Worm (Caenorhabditis elegans): Measurements from ENCODE around the gene C09E8.1.
A peak's percentile ranks its signal among the peaks of the same experiment; 100 is the strongest.

C09E8.1 gene

ce11 chrII:581983-582382 lies 25.7 kb downstream of the C09E8.1 start (continued):
- no peak for TF ChIP-seq Y67H2A.10 (GFP tag; conservative IDR thresholded peaks at IDR 0.05)
- TF ChIP-seq ztf-18 (tag; optimal IDR thresholded peaks at IDR 0.05): no peak
- TF ChIP-seq repo-1 (tag; optimal IDR thresholded peaks at IDR 0.05): no peak
- 0 out of 2 replicates have a peak, but pooled peaks have one; percentile 57 for TF ChIP-seq F39B2.1 (GFP tag; IDR thresholded peaks at IDR 0.05)
- peak; percentile 42 for TF ChIP-seq tlf-1 (GFP tag; optimal IDR thresholded peaks at IDR 0.05)
- peak; percentile 1 for TF ChIP-seq lsl-1 (GFP tag; optimal IDR thresholded peaks at IDR 0.05)
- no peak for TF ChIP-seq bed-2 (GFP tag; IDR thresholded peaks at IDR 0.05)
- TF ChIP-seq bed-1 (GFP tag; IDR thresholded peaks at IDR 0.05): no peak
- TF ChIP-seq F57A8.1 (GFP tag; optimal IDR thresholded peaks at IDR 0.05): no peak
- no peak for TF ChIP-seq snpc-4 (GFP tag; optimal IDR thresholded peaks at IDR 0.05)
- TF ChIP-seq snpc-4 (tag; optimal IDR thresholded peaks at IDR 0.05): peak in 1 of 4 experiments; percentile 23
- no peak for TF ChIP-seq sea-2 (GFP tag; IDR thresholded peaks at IDR 0.05)
- TF ChIP-seq ceh-91 (GFP tag; IDR thresholded peaks at IDR 0.05): no peak
- TF ChIP-seq attf-3 (GFP tag; conservative IDR thresholded peaks at IDR 0.05): no peak
- 0 out of 2 replicates have a peak, but pooled peaks have one; percentile 20 for TF ChIP-seq hmg-1.2 (GFP tag; IDR thresholded peaks at IDR 0.05)
- TF ChIP-seq nhr-80 (tag; optimal IDR thresholded peaks at IDR 0.05): no peak
- TF ChIP-seq zim-3 (tag; optimal IDR thresholded peaks at IDR 0.05): no peak
- TF ChIP-seq nfyb-1 (GFP tag; IDR thresholded peaks at IDR 0.05): no peak
- no peak for TF ChIP-seq rec-8 (tag; optimal IDR thresholded peaks at IDR 0.05)
- TF ChIP-seq ztf-6 (GFP tag; IDR thresholded peaks at IDR 0.05): no peak
- TF ChIP-seq snpc-1.3 (tag; optimal IDR thresholded peaks at IDR 0.05; ENCODE audit: insufficient read depth): no peak
- TF ChIP-seq C17E4.6 (GFP tag; IDR thresholded peaks at IDR 0.05): no peak
- no peak for TF ChIP-seq efl-1 (GFP tag; optimal IDR thresholded peaks at IDR 0.05)
- no peak for TF ChIP-seq akir-1 (GFP tag; optimal IDR thresholded peaks at IDR 0.05)
- no peak for TF ChIP-seq cebp-1 (GFP tag; IDR thresholded peaks at IDR 0.05)
- no peak for TF ChIP-seq cebp-1 (tag; optimal IDR thresholded peaks at IDR 0.05)
- no peak for TF ChIP-seq let-526 (GFP tag; IDR thresholded peaks at IDR 0.05)
- TF ChIP-seq egrh-3 (GFP tag; IDR thresholded peaks at IDR 0.05): no peak
- no peak for TF ChIP-seq snpc-1.1 (tag; optimal IDR thresholded peaks at IDR 0.05; ENCODE audit: insufficient read depth)
- TF ChIP-seq dox-1 (GFP tag; IDR thresholded peaks at IDR 0.05): no peak
- no peak for TF ChIP-seq K12H6.12 (tag; optimal IDR thresholded peaks at IDR 0.05)
- no peak for TF ChIP-seq hmg-20 (GFP tag; IDR thresholded peaks at IDR 0.05)
- no peak for TF ChIP-seq Y53F4B.3 (GFP tag; IDR thresholded peaks at IDR 0.05)
- TF ChIP-seq B0019.2 (GFP tag; conservative IDR thresholded peaks at IDR 0.05): no peak
- TF ChIP-seq ceh-58 (GFP tag; IDR thresholded peaks at IDR 0.05): no peak
- TF ChIP-seq nhr-90 (tag; optimal IDR thresholded peaks at IDR 0.05): no peak
- no peak for TF ChIP-seq lag-1 (GFP tag; IDR thresholded peaks at IDR 0.05)
- TF ChIP-seq Y53G8AR.9 (GFP tag; conservative IDR thresholded peaks at IDR 0.05): 0 out of 2 replicates have a peak, but pooled peaks have one; percentile 51
- TF ChIP-seq lin-35 (GFP tag; optimal IDR thresholded peaks at IDR 0.05): no peak
- TF ChIP-seq rpc-1 (optimal IDR thresholded peaks at IDR 0.05): no peak
- TF ChIP-seq rpc-1 (tag; optimal IDR thresholded peaks at IDR 0.05): no peak
- TF ChIP-seq xnd-1 (tag; optimal IDR thresholded peaks at IDR 0.05): peak; percentile 9
- no peak for TF ChIP-seq ztf-26 (tag; optimal IDR thresholded peaks at IDR 0.05)
- peak; percentile 59 for TF ChIP-seq F52B5.7 (tag; optimal IDR thresholded peaks at IDR 0.05)
- 0 out of 2 replicates have a peak, but pooled peaks have one; percentile 8 for TF ChIP-seq ztf-25 (GFP tag; IDR thresholded peaks at IDR 0.05)
- TF ChIP-seq tbp1 (GFP tag; optimal IDR thresholded peaks at IDR 0.05): peak; percentile 13
- TF ChIP-seq madf-8 (GFP tag; conservative IDR thresholded peaks at IDR 0.05): no peak
- no peak for TF ChIP-seq pbrm-1 (GFP tag; IDR thresholded peaks at IDR 0.05)
- TF ChIP-seq zfh-2 (GFP tag; conservative IDR thresholded peaks at IDR 0.05): no peak
- TF ChIP-seq egl-18 (GFP tag; IDR thresholded peaks at IDR 0.05): no peak

Measured in whole organism, young adult.